Worm (Caenorhabditis elegans) whole organism, dauer: ENCODE measurements around the gene R06F6.12.

Source experiments
- unc-62 ChIP-seq: sonication (generic microtip); optimal IDR thresholded peaks from 2 replicates; lab custom pipeline; 2017; ENCODE audit warnings: missing biosample characterization, missing genetic modification reagents, missing genetic modification characterization

Gene R06F6.12

ce11 chrII:10824046-10824445 lies at the start of gene R06F6.12, which contains the start of gene mix-1:
Gene R06F6.12, minus strand, starts transcription at chrII:10824081.
Gene mix-1, plus strand, starts transcription at chrII:10824246.
- no peak for TF ChIP-seq unc-62

ce11 chrII:10873631-10874030 lies 49.8 kb upstream of the R06F6.12 start, which contains the start of gene orc-2:
Gene orc-2, plus strand, starts transcription at chrII:10873931.
- TF ChIP-seq unc-62 = no peak

DNA sequence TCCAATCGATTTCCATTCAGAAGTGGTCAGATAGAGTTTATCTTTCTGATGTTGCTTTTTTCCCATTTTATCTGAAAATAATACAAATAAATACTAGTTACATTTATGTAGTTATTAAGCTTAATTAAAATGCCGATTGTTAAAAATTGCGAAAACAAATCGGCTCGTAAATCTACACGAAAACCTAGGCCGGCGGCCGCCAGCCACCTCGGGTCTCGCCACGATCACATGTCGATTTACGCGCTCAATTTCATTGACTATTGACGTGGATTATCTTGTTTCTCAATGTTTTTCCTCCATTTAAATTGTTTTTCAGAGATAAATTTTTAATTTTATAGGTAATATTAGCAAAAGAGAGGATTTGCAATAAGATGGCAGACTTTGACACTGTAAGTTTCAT lies 48.7 kb upstream of the R06F6.12 start, which contains the start of the genes cyn-4 and copz-1:
cyn-4 (minus strand) TSS at position 71 of the 400 bp plus-strand sequence.
copz-1 (plus strand) TSS at position 339 of the 400 bp plus-strand sequence.
- TF ChIP-seq unc-62 = no peak

DNA sequence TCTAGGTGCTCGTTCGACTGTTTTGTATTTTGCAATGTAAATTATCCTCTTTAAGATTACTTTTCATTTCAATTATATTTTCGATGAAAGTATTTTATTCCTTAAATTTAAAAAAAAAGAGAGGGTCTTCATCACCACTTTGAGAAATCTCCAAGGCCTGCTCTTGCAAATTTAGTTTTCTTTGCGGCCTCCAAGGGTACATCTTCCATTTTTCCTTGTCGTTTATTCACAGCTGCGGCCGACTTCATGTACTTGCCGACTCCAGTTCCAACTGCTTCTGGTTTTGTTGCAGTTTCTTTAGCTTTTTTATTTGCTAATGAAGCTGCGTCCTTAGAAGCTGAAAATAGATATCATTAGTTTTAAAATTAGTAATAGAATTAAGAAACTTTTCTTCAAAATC lies 46.8 kb upstream of the R06F6.12 start:
- TF ChIP-seq unc-62 = no peak

ce11 chrII:10868670-10869246 lies 44.9 kb upstream of the R06F6.12 start, which contains the start of the genes gmps-1 and cap-2:
Gene gmps-1, minus strand, starts transcription at chrII:10868720.
Gene cap-2, plus strand, starts transcription at chrII:10869196.
- no peak for TF ChIP-seq unc-62

DNA sequence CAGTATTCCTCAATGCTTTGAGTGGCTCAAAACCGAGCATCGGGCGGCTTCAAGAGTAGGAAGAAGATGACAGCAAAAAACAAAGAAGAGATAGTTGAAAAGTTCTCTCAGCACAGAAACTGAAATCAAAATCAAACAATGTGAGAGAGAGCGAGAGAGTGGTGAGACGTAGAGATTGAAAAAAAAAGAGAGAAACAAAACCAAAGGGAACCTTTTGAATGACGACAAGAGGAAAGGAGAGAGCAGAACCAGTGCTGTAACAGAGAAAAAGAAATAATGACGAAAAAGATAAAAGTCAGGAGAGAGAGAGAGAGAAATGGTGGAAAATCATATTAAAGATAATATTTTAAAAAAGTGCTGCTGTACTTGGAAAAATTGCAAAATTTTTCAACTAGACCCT lies 43.3 kb upstream of the R06F6.12 start:
- no peak for TF ChIP-seq unc-62

ce11 chrII:10862749-10863656 lies 39.1 kb upstream of the R06F6.12 start:
- TF ChIP-seq unc-62 = no peak

ce11 chrII:10861723-10862486 lies 38.0 kb upstream of the R06F6.12 start:
- TF ChIP-seq unc-62 = no peak

ce11 chrII:10861305-10861704 lies 37.4 kb upstream of the R06F6.12 start:
- TF ChIP-seq unc-62 = no peak

ce11 chrII:10860840-10861239 lies 37.0 kb upstream of the R06F6.12 start, which contains the start of gene M106.3:
Gene M106.3, minus strand, starts transcription at chrII:10860909.
- no peak for TF ChIP-seq unc-62

DNA sequence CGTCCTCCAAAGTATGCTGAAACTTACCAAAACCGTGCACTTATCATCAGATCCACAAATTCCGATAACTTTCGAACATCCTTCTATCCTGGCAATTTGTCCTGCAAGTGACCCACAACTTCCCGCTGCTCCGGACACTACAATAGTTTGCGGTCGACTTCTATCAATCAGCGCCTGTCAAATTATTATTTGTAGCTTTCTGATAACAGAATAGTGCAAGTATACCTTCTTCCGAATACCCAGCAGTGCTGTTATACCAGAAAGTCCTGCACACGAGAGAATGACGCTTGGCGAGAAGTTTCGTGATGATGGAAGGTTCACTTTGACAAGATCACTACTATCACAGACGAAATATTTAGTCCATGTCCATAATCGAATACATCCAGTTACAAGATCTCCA lies 35.5 kb upstream of the R06F6.12 start:
- TF ChIP-seq unc-62 = no peak

ce11 chrII:10857077-10857476 lies 33.2 kb upstream of the R06F6.12 start, which contains the start of gene M106.7:
Gene M106.7, minus strand, starts transcription at chrII:10857177.
- TF ChIP-seq unc-62 = no peak

ce11 chrII:10852880-10853279 lies 29.0 kb upstream of the R06F6.12 start:
- no peak for TF ChIP-seq unc-62

- TF ChIP-seq unc-62 = no peak
These were observed 27.2 kb upstream of the R06F6.12 start for ce11 chrII:10851110-10851509.

DNA sequence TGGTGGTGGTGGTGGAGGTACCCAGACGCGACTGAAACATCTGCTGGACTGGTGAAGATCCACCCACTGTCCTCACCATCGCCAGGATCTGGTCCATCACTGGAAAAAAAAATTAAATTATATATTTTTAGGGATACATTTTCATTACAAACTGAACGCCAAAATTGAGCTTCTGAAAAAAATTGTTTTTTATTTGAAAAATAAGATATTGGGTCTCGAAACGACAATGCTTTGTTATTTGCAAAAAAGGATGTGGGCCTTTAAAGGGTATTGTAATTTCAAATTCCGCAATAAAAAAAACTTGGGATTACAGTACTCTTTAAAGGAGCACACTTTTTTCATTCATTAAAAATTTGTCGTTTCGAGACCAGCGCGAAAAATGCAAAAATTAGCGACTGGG lies 26.0 kb upstream of the R06F6.12 start, which contains the start of gene M106.2:
M106.2 (minus strand) TSS at position 101 of the 400 bp plus-strand sequence.
- no peak for TF ChIP-seq unc-62

ce11 chrII:10847057-10847456 lies 23.2 kb upstream of the R06F6.12 start:
- TF ChIP-seq unc-62 = no peak

- no peak for TF ChIP-seq unc-62
These were observed 19.6 kb upstream of the R06F6.12 start, which contains the start of gene M106.8 for ce11 chrII:10843527-10843926. Gene M106.8, minus strand, starts transcription at chrII:10843627.
